Fruit fly (Drosophila melanogaster) whole organism, prepupa: ENCODE measurements around the gene CG17637.

ENCODE experiments used
- CG10631 ChIP-seq: fragments of 200-800 bp; sonication (Bioruptor generic); optimal IDR thresholded peaks from 2 replicates; lab custom pipeline; 2016; ENCODE audit warnings: missing biosample characterization, missing genetic modification characterization
- CG10669 ChIP-seq: fragments of 200-800 bp; sonication (Bioruptor generic); optimal IDR thresholded peaks from 3 replicates; lab custom pipeline; 2018; ENCODE audit warnings: missing biosample characterization, mild to moderate bottlenecking, missing genetic modification characterization, moderate library complexity
- CG11762 ChIP-seq: fragments of 200-800 bp; sonication (Bioruptor generic); optimal IDR thresholded peaks from 3 replicates; lab custom pipeline; 2016; ENCODE audit warnings: missing biosample characterization, missing genetic modification characterization; ENCODE audit not compliant: insufficient read depth
- CG11902 ChIP-seq: fragments of 200-800 bp; sonication (Bioruptor generic); optimal IDR thresholded peaks from 3 replicates; lab custom pipeline; 2016; ENCODE audit warnings: missing biosample characterization, missing genetic modification characterization
- CG15336 ChIP-seq: fragments of 200-800 bp; sonication (Bioruptor generic); IDR thresholded peaks from 2 replicates; pipeline ENCODE4 v1.3.6; 2022; ENCODE audit warnings: missing biosample characterization, missing genetic modification characterization
- CG1621 ChIP-seq: fragments of 200-800 bp; sonication (Bioruptor generic); optimal IDR thresholded peaks from 3 replicates; lab custom pipeline; 2018; ENCODE audit warnings: missing biosample characterization, mild to moderate bottlenecking, missing genetic modification characterization
- CG16779 ChIP-seq: fragments of 200-800 bp; sonication (Bioruptor generic); optimal IDR thresholded peaks from 3 replicates; lab custom pipeline; 2017; ENCODE audit warnings: missing biosample characterization, mild to moderate bottlenecking, missing genetic modification characterization
- CG3032 ChIP-seq: fragments of 200-800 bp; optimal IDR thresholded peaks from 2 replicates; lab custom pipeline; 2019; ENCODE audit warnings: missing biosample characterization, mild to moderate bottlenecking, missing genetic modification characterization, moderate library complexity
- CG31627 ChIP-seq: fragments of 200-800 bp; sonication (Bioruptor generic); optimal IDR thresholded peaks from 3 replicates; lab custom pipeline; 2016; ENCODE audit warnings: missing biosample characterization, missing genetic modification characterization
- CG32006 ChIP-seq: fragments of 200-800 bp; sonication (Bioruptor generic); optimal IDR thresholded peaks from 3 replicates; lab custom pipeline; 2017; ENCODE audit warnings: missing biosample characterization, mild to moderate bottlenecking, missing genetic modification characterization
- CG3919 ChIP-seq: fragments of 200-800 bp; sonication (Bioruptor generic); optimal IDR thresholded peaks from 3 replicates; lab custom pipeline; 2016; ENCODE audit warnings: missing biosample characterization, missing genetic modification characterization
- CG4318 ChIP-seq: fragments of 200-800 bp; sonication (Bioruptor generic); optimal IDR thresholded peaks from 3 replicates; lab custom pipeline; 2017; ENCODE audit warnings: missing biosample characterization, mild to moderate bottlenecking, missing genetic modification characterization
- CG6163 ChIP-seq: fragments of 200-800 bp; sonication (Bioruptor generic); IDR thresholded peaks from 3 replicates; pipeline ENCODE4 v1.3.6; 2022; ENCODE audit warnings: missing biosample characterization, missing genetic modification characterization
- CG6276 ChIP-seq: fragments of 200-800 bp; sonication (Bioruptor generic); optimal IDR thresholded peaks from 2 replicates; lab custom pipeline; 2017; ENCODE audit warnings: missing biosample characterization, mild to moderate bottlenecking, missing genetic modification characterization
- CG6792 ChIP-seq: fragments of 200-800 bp; sonication (Bioruptor generic); optimal IDR thresholded peaks from 3 replicates; lab custom pipeline; 2016; ENCODE audit warnings: missing biosample characterization, missing genetic modification characterization
- CG6854 ChIP-seq: fragments of 200-800 bp; sonication (Bioruptor generic); optimal IDR thresholded peaks from 2 replicates; lab custom pipeline; 2017; ENCODE audit warnings: missing biosample characterization, mild to moderate bottlenecking, missing genetic modification characterization
- CG7368 ChIP-seq: fragments of 200-800 bp; sonication (Bioruptor generic); optimal IDR thresholded peaks from 3 replicates; lab custom pipeline; 2016; ENCODE audit warnings: missing biosample characterization, missing genetic modification characterization
- CG8119 ChIP-seq: fragments of 200-800 bp; sonication (Bioruptor generic); IDR thresholded peaks from 3 replicates; pipeline ENCODE4 v1.3.6; 2022; ENCODE audit warnings: missing biosample characterization, missing genetic modification characterization
- CG8319 ChIP-seq: fragments of 200-800 bp; sonication (Bioruptor generic); optimal IDR thresholded peaks from 3 replicates; lab custom pipeline; 2016; ENCODE audit warnings: missing biosample characterization, missing genetic modification characterization
- CG8632 ChIP-seq: fragments of 200-800 bp; sonication (Bioruptor generic); optimal IDR thresholded peaks from 3 replicates; lab custom pipeline; 2016; ENCODE audit warnings: missing biosample characterization, missing genetic modification characterization
- CG9139 ChIP-seq: fragments of 200-800 bp; sonication (Bioruptor generic); optimal IDR thresholded peaks from 3 replicates; lab custom pipeline; 2017; ENCODE audit warnings: missing biosample characterization, mild to moderate bottlenecking, missing genetic modification characterization
- Eip75B ChIP-seq: fragments of 200-800 bp; sonication (Bioruptor generic); optimal IDR thresholded peaks from 3 replicates; lab custom pipeline; 2016; ENCODE audit warnings: missing biosample characterization, missing genetic modification characterization
- Eip78C ChIP-seq: fragments of 200-800 bp; sonication (Bioruptor generic); peaks from one replicate; lab custom pipeline; 2016; ENCODE audit warnings: missing biosample characterization, missing genetic modification characterization
- Eip93F ChIP-seq: fragments of 200-800 bp; sonication (Bioruptor generic); optimal IDR thresholded peaks from 2 replicates; lab custom pipeline; 2016; ENCODE audit warnings: missing biosample characterization, mild to moderate bottlenecking, missing genetic modification characterization
- Ets21C ChIP-seq: fragments of 200-800 bp; sonication (Bioruptor generic); optimal IDR thresholded peaks from 3 replicates; lab custom pipeline; 2016; ENCODE audit warnings: missing biosample characterization, missing genetic modification characterization
- Ets96B ChIP-seq: fragments of 200-800 bp; optimal IDR thresholded peaks from 2 replicates; lab custom pipeline; 2019; ENCODE audit warnings: missing biosample characterization, mild to moderate bottlenecking, missing genetic modification characterization, moderate library complexity
- Gug ChIP-seq: fragments of 200-800 bp; sonication (Bioruptor generic); IDR thresholded peaks from 2 replicates; pipeline ENCODE4 v1.3.6; 2022; ENCODE audit warnings: missing biosample characterization, missing genetic modification characterization
- Hr38 ChIP-seq: sonication (Bioruptor generic); optimal IDR thresholded peaks from 2 replicates; lab custom pipeline; 2016; ENCODE audit warnings: missing biosample characterization, missing genetic modification characterization
- Hr39 ChIP-seq: fragments of 200-800 bp; sonication (Bioruptor generic); optimal IDR thresholded peaks from 2 replicates; lab custom pipeline; 2016; ENCODE audit warnings: missing biosample characterization, missing genetic modification characterization
- Hr4 ChIP-seq: fragments of 200-800 bp; sonication (Bioruptor generic); optimal IDR thresholded peaks from 3 replicates; lab custom pipeline; 2016; ENCODE audit warnings: missing biosample characterization, missing genetic modification characterization
- Lpt ChIP-seq: fragments of 200-800 bp; sonication (Bioruptor generic); optimal IDR thresholded peaks from 3 replicates; lab custom pipeline; 2016; ENCODE audit warnings: missing biosample characterization, missing genetic modification characterization
- Met ChIP-seq: fragments of 200-800 bp; sonication (Bioruptor generic); optimal IDR thresholded peaks from 3 replicates; lab custom pipeline; 2016; ENCODE audit warnings: missing biosample characterization, missing genetic modification characterization
- OdsH ChIP-seq: fragments of 200-800 bp; sonication (Bioruptor generic); optimal IDR thresholded peaks from 3 replicates; lab custom pipeline; 2016; ENCODE audit warnings: missing biosample characterization, missing genetic modification characterization
- Smox ChIP-seq: fragments of 200-800 bp; sonication (Bioruptor generic); optimal IDR thresholded peaks from 3 replicates; lab custom pipeline; 2016; ENCODE audit warnings: missing biosample characterization, missing genetic modification characterization
- Sox102F ChIP-seq: fragments of 200-800 bp; sonication (Bioruptor generic); optimal IDR thresholded peaks from 2 replicates; lab custom pipeline; 2016; ENCODE audit warnings: missing biosample characterization, mild to moderate bottlenecking, missing genetic modification characterization
- Sox14 ChIP-seq: fragments of 200-800 bp; sonication (Bioruptor generic); optimal IDR thresholded peaks from 3 replicates; lab custom pipeline; 2016; ENCODE audit warnings: missing biosample characterization, missing genetic modification characterization
- achi ChIP-seq: fragments of 200-800 bp; sonication (Bioruptor generic); optimal IDR thresholded peaks from 3 replicates; lab custom pipeline; 2016; ENCODE audit warnings: missing biosample characterization, missing genetic modification characterization
- cyc ChIP-seq: fragments of 200-800 bp; sonication (Bioruptor generic); optimal IDR thresholded peaks from 3 replicates; lab custom pipeline; 2016; ENCODE audit warnings: missing biosample characterization, missing genetic modification characterization
- dac ChIP-seq: fragments of 200-800 bp; sonication (Bioruptor generic); optimal IDR thresholded peaks from 2 replicates; lab custom pipeline; 2017; ENCODE audit warnings: missing biosample characterization, mild to moderate bottlenecking, missing genetic modification characterization
- dsx ChIP-seq: fragments of 200-800 bp; optimal IDR thresholded peaks from 3 replicates; lab custom pipeline; 2019; ENCODE audit warnings: missing biosample characterization, mild to moderate bottlenecking, missing genetic modification characterization, moderate library complexity; ENCODE audit not compliant: poor library complexity, severe bottlenecking
- eg ChIP-seq: fragments of 200-800 bp; sonication (Bioruptor generic); IDR thresholded peaks from 3 replicates; pipeline ENCODE4 v1.3.6; 2022; ENCODE audit warnings: missing biosample characterization, missing genetic modification characterization
- esn ChIP-seq: fragments of 200-800 bp; sonication (Bioruptor generic); optimal IDR thresholded peaks from 2 replicates; lab custom pipeline; 2016; ENCODE audit warnings: missing biosample characterization, mild to moderate bottlenecking, missing genetic modification characterization, moderate library complexity
- fkh ChIP-seq: fragments of 200-800 bp; sonication (Bioruptor generic); optimal IDR thresholded peaks from 3 replicates; lab custom pipeline; 2017; ENCODE audit warnings: missing biosample characterization, mild to moderate bottlenecking, missing genetic modification characterization, moderate library complexity
- lz ChIP-seq: fragments of 200-800 bp; sonication (Bioruptor generic); optimal IDR thresholded peaks from 3 replicates; lab custom pipeline; 2016; ENCODE audit warnings: missing biosample characterization, missing genetic modification characterization
- net ChIP-seq: fragments of 200-800 bp; sonication (Bioruptor generic); optimal IDR thresholded peaks from 3 replicates; lab custom pipeline; 2016; ENCODE audit warnings: missing biosample characterization, missing genetic modification characterization
- pdm3 ChIP-seq: fragments of 200-800 bp; sonication (Bioruptor generic); optimal IDR thresholded peaks from 3 replicates; lab custom pipeline; 2016; ENCODE audit warnings: missing biosample characterization, missing genetic modification characterization
- salr ChIP-seq, 2 experiments: fragments of 200-800 bp; sonication (Bioruptor generic); optimal IDR thresholded peaks; 3 replicates each; lab custom pipeline; 2016 to 2018; ENCODE audit warnings: missing biosample characterization in 2 of 2, missing genetic modification characterization in 2 of 2, mild to moderate bottlenecking in 1 of 2
- spab ChIP-seq: fragments of 200-800 bp; sonication (Bioruptor generic); optimal IDR thresholded peaks from 2 replicates; lab custom pipeline; 2017; ENCODE audit warnings: missing biosample characterization, mild to moderate bottlenecking, missing genetic modification characterization, missing genetic modification reagents
- svp ChIP-seq: fragments of 200-800 bp; sonication (Bioruptor generic); peaks from one replicate; lab custom pipeline; 2016; ENCODE audit warnings: missing biosample characterization, missing genetic modification characterization
- topi ChIP-seq: fragments of 200-800 bp; sonication (Bioruptor generic); optimal IDR thresholded peaks from 3 replicates; lab custom pipeline; 2016; ENCODE audit warnings: missing biosample characterization, missing genetic modification characterization
- vri ChIP-seq: fragments of 200-800 bp; sonication (Bioruptor generic); optimal IDR thresholded peaks from 3 replicates; lab custom pipeline; 2016; ENCODE audit warnings: missing biosample characterization, mild to moderate bottlenecking, missing genetic modification characterization

CG17637 gene

dm6 chr3L:20471499-20472313 lies 32.3 kb upstream of the CG17637 start:
- TF ChIP-seq net (GFP tag; lab: Kevin White, UChicago): peak; percentile 8
- TF ChIP-seq Gug (GFP tag; lab: Robert Waterston, UW): no peak
- TF ChIP-seq CG9139: no peak
- no peak for TF ChIP-seq dac
- TF ChIP-seq CG6854 (GFP tag; lab: Kevin White, UChicago): no peak
- peak; percentile 35 for TF ChIP-seq CG3919 (GFP tag; lab: Kevin White, UChicago)
- peak; percentile 75 for TF ChIP-seq Eip78C (GFP tag; lab: Kevin White, UChicago)
- TF ChIP-seq CG3032 (tag; lab: Kevin White, UChicago): peak; percentile 49
- peak; percentile 22 for TF ChIP-seq CG32006 (GFP tag; lab: Kevin White, UChicago)
- peak; percentile 18 for TF ChIP-seq pdm3 (GFP tag; lab: Kevin White, UChicago)
- TF ChIP-seq CG6163 (GFP tag; lab: Robert Waterston, UW): 0 out of 3 replicates have a peak, but pooled peaks have one; percentile 31
- peak; percentile 16 for TF ChIP-seq CG10669 (GFP tag; lab: Kevin White, UChicago)
- peak; percentile 24 for TF ChIP-seq achi (GFP tag; lab: Kevin White, UChicago)
- TF ChIP-seq topi: no peak
- TF ChIP-seq vri (GFP tag; lab: Kevin White, UChicago): no peak
- TF ChIP-seq CG6792: no peak
- peak; percentile 23 for TF ChIP-seq Lpt (GFP tag; lab: Kevin White, UChicago)
- peak; percentile 35; the same call in 1 of the 3 replicates for TF ChIP-seq eg (GFP tag; lab: Robert Waterston, UW)
- TF ChIP-seq CG7368 (GFP tag; lab: Kevin White, UChicago): no peak
- peak; percentile 1 for TF ChIP-seq OdsH
- no peak for TF ChIP-seq spab (GFP tag; lab: Kevin White, UChicago)
- TF ChIP-seq svp (GFP tag; lab: Kevin White, UChicago): peak; percentile 98
- no peak for TF ChIP-seq CG6276 (GFP tag; lab: Kevin White, UChicago)
- peak; percentile 34 for TF ChIP-seq Hr4 (GFP tag; lab: Kevin White, UChicago)
- no peak for TF ChIP-seq CG8632 (GFP tag; lab: Kevin White, UChicago)
- peak; percentile 12 for TF ChIP-seq CG10631
- peak; percentile 5 for TF ChIP-seq dsx (GFP tag; lab: Kevin White, UChicago)
- TF ChIP-seq lz: no peak
- no peak for TF ChIP-seq Hr38 (GFP tag; lab: Kevin White, UChicago)
- TF ChIP-seq Met (GFP tag; lab: Kevin White, UChicago): no peak
- no peak for TF ChIP-seq cyc (GFP tag; lab: Kevin White, UChicago)
- TF ChIP-seq Eip93F: no peak
- no peak for TF ChIP-seq Ets96B (tag; lab: Kevin White, UChicago)
- TF ChIP-seq esn (GFP tag; lab: Kevin White, UChicago): peak; percentile 10
- no peak for TF ChIP-seq CG11902 (GFP tag; lab: Kevin White, UChicago)
- TF ChIP-seq CG4318: no peak
- TF ChIP-seq CG16779 (tag; lab: Kevin White, UChicago): no peak
- TF ChIP-seq CG11762: peak; percentile 0
- TF ChIP-seq CG8319 (GFP tag; lab: Kevin White, UChicago): no peak
- TF ChIP-seq CG8119: peak; percentile 34; the same call in 2 of the 3 replicates
- no peak for TF ChIP-seq Smox
- no peak for TF ChIP-seq Ets21C
- TF ChIP-seq Hr39 (GFP tag; lab: Kevin White, UChicago): no peak
- no peak for TF ChIP-seq CG31627 (GFP tag; lab: Kevin White, UChicago)
- TF ChIP-seq Sox14 (GFP tag; lab: Kevin White, UChicago): peak; percentile 25
- peak; percentile 96 for TF ChIP-seq fkh (GFP tag; lab: Kevin White, UChicago)
- peak; percentile 65 for TF ChIP-seq CG15336 (GFP tag; lab: Robert Waterston, UW)
- no peak for TF ChIP-seq CG1621 (tag; lab: Kevin White, UChicago)
- no peak for TF ChIP-seq Eip75B (GFP tag; lab: Kevin White, UChicago)
- TF ChIP-seq salr (GFP tag; optimal IDR thresholded peaks at IDR 0.05; lab: Kevin White, UChicago): no peak
- TF ChIP-seq Sox102F (GFP tag; lab: Kevin White, UChicago): no peak
